Worm (Caenorhabditis elegans) whole organism, mixed stage, embryonic: ENCODE data around the gene msp-79.

Experiments used
- M03D4.4 ChIP-seq: sonication (generic microtip); optimal IDR thresholded peaks from 2 replicates; lab custom pipeline; 2017; ENCODE audit warnings: mild to moderate bottlenecking, missing genetic modification characterization, missing compliant biosample characterization
- bed-3 ChIP-seq: fragments of 200-800 bp; sonication (Bioruptor generic); optimal IDR thresholded peaks from 3 replicates; lab custom pipeline; 2018; ENCODE audit warnings: mild to moderate bottlenecking, missing genetic modification characterization, moderate library complexity, missing compliant biosample characterization
- blmp-1 ChIP-seq: fragments of 150-350 bp; optimal IDR thresholded peaks from 2 replicates; lab custom pipeline; 2014; ENCODE audit warnings: missing biosample characterization, missing genetic modification characterization
- ceh-39 ChIP-seq: fragments of 150-350 bp; optimal IDR thresholded peaks from 2 replicates; lab custom pipeline; 2014; ENCODE audit warnings: missing biosample characterization, missing genetic modification characterization
- ceh-43 ChIP-seq: fragments of 200-800 bp; sonication (Bioruptor generic); optimal IDR thresholded peaks from 2 replicates; lab custom pipeline; 2018; ENCODE audit warnings: mild to moderate bottlenecking, missing genetic modification characterization, moderate library complexity, missing compliant biosample characterization
- ceh-83 ChIP-seq: fragments of 200-800 bp; sonication (Bioruptor generic); optimal IDR thresholded peaks from 2 replicates; lab custom pipeline; 2018; ENCODE audit warnings: mild to moderate bottlenecking, missing genetic modification characterization, missing compliant biosample characterization
- cnd-1 ChIP-seq: fragments of 200-800 bp; sonication (Bioruptor generic); optimal IDR thresholded peaks from 2 replicates; lab custom pipeline; 2018; ENCODE audit warnings: mild to moderate bottlenecking, missing genetic modification characterization, missing compliant biosample characterization
- drap-1 ChIP-seq: fragments of 200-800 bp; sonication (Bioruptor generic); optimal IDR thresholded peaks from 3 replicates; lab custom pipeline; 2018; ENCODE audit warnings: mild to moderate bottlenecking, missing genetic modification characterization, missing compliant biosample characterization
- elt-1 ChIP-seq: sonication (generic microtip); optimal IDR thresholded peaks from 2 replicates; lab custom pipeline; 2017; ENCODE audit warnings: missing genetic modification characterization, mild to moderate bottlenecking, missing compliant biosample characterization, antibody characterized with exemption, moderate library complexity, borderline replicate concordance; ENCODE audit not compliant: insufficient read depth
- elt-3 ChIP-seq: fragments of 150-350 bp; optimal IDR thresholded peaks from 2 replicates; lab custom pipeline; 2014; ENCODE audit warnings: missing biosample characterization, missing genetic modification characterization
- flh-1 ChIP-seq: fragments of 200-800 bp; sonication (Bioruptor generic); optimal IDR thresholded peaks from 2 replicates; lab custom pipeline; 2018; ENCODE audit warnings: mild to moderate bottlenecking, missing genetic modification characterization, moderate library complexity, missing compliant biosample characterization
- ham-2 ChIP-seq: fragments of 200-800 bp; sonication (Bioruptor generic); optimal IDR thresholded peaks from 2 replicates; lab custom pipeline; 2018; ENCODE audit warnings: mild to moderate bottlenecking, missing genetic modification characterization, missing compliant biosample characterization
- hlh-1 ChIP-seq: fragments of 150-350 bp; optimal IDR thresholded peaks from 2 replicates; lab custom pipeline; 2014; ENCODE audit warnings: missing biosample characterization, missing genetic modification reagents, missing genetic modification characterization
- lin-13 ChIP-seq: fragments of 150-350 bp; optimal IDR thresholded peaks from 2 replicates; lab custom pipeline; 2014; ENCODE audit warnings: missing biosample characterization, missing genetic modification characterization
- lin-32 ChIP-seq: fragments of 200-800 bp; sonication (Bioruptor generic); optimal IDR thresholded peaks from 2 replicates; lab custom pipeline; 2018; ENCODE audit warnings: mild to moderate bottlenecking, missing genetic modification characterization, missing compliant biosample characterization
- lsy-2 ChIP-seq: fragments of 150-350 bp; optimal IDR thresholded peaks from 2 replicates; lab custom pipeline; 2014; ENCODE audit warnings: missing biosample characterization, missing genetic modification characterization
- mab-5 ChIP-seq: fragments of 150-350 bp; optimal IDR thresholded peaks from 2 replicates; lab custom pipeline; 2014; ENCODE audit warnings: missing biosample characterization, missing genetic modification characterization
- mep-1 ChIP-seq: fragments of 150-350 bp; optimal IDR thresholded peaks from 2 replicates; lab custom pipeline; 2017; ENCODE audit warnings: missing biosample characterization, missing genetic modification reagents, missing genetic modification characterization, inconsistent platforms
- nhr-12 ChIP-seq: fragments of 150-350 bp; optimal IDR thresholded peaks from 2 replicates; lab custom pipeline; 2014; ENCODE audit warnings: missing biosample characterization, missing genetic modification characterization
- nhr-2 ChIP-seq: fragments of 150-350 bp; optimal IDR thresholded peaks from 2 replicates; lab custom pipeline; 2014; ENCODE audit warnings: missing biosample characterization, missing genetic modification characterization
- nhr-237 ChIP-seq: fragments of 150-350 bp; optimal IDR thresholded peaks from 2 replicates; lab custom pipeline; 2014; ENCODE audit warnings: missing biosample characterization, missing genetic modification characterization
- nhr-28 ChIP-seq: fragments of 150-350 bp; optimal IDR thresholded peaks from 2 replicates; lab custom pipeline; 2014; ENCODE audit warnings: missing biosample characterization, missing genetic modification characterization
- nhr-76 ChIP-seq: sonication (generic microtip); optimal IDR thresholded peaks from 2 replicates; lab custom pipeline; 2017; ENCODE audit warnings: missing biosample characterization, missing genetic modification characterization
- pha-4 ChIP-seq: fragments of 150-350 bp; optimal IDR thresholded peaks from 2 replicates; lab custom pipeline; 2018; ENCODE audit warnings: missing biosample characterization, missing genetic modification reagents, missing genetic modification characterization
- sem-2 ChIP-seq: fragments of 200-800 bp; sonication (Bioruptor generic); optimal IDR thresholded peaks from 2 replicates; lab custom pipeline; 2018; ENCODE audit warnings: mild to moderate bottlenecking, missing genetic modification characterization, missing compliant biosample characterization
- snpc-4 ChIP-seq: fragments of 150-350 bp; optimal IDR thresholded peaks from 2 replicates; lab custom pipeline; 2014; ENCODE audit warnings: missing biosample characterization, missing genetic modification characterization
- sptf-1 ChIP-seq: sonication (generic microtip); optimal IDR thresholded peaks from 2 replicates; lab custom pipeline; 2017; ENCODE audit warnings: mild to moderate bottlenecking, missing genetic modification characterization, moderate library complexity, missing compliant biosample characterization
- tbx-8 ChIP-seq: fragments of 200-800 bp; sonication (Bioruptor generic); optimal IDR thresholded peaks from 2 replicates; lab custom pipeline; 2018; ENCODE audit warnings: mild to moderate bottlenecking, missing genetic modification characterization, moderate library complexity, missing compliant biosample characterization
- unc-120 ChIP-seq: sonication (generic microtip); optimal IDR thresholded peaks from 2 replicates; lab custom pipeline; 2017; ENCODE audit warnings: missing genetic modification characterization, missing compliant biosample characterization; ENCODE audit not compliant: poor library complexity, severe bottlenecking
- unc-39 ChIP-seq: fragments of 150-350 bp; optimal IDR thresholded peaks from 2 replicates; lab custom pipeline; 2014; ENCODE audit warnings: missing biosample characterization, missing genetic modification characterization
- unc-62 ChIP-seq: fragments of 150-350 bp; optimal IDR thresholded peaks from 2 replicates; lab custom pipeline; 2014; ENCODE audit warnings: missing biosample characterization, missing genetic modification reagents, missing genetic modification characterization
- zip-8 ChIP-seq: fragments of 150-350 bp; optimal IDR thresholded peaks from 2 replicates; lab custom pipeline; 2014; ENCODE audit warnings: missing biosample characterization, missing genetic modification characterization
- ztf-11 ChIP-seq: fragments of 150-350 bp; optimal IDR thresholded peaks from 2 replicates; lab custom pipeline; 2014; ENCODE audit warnings: missing biosample characterization, missing genetic modification characterization

The msp-79 gene

DNA sequence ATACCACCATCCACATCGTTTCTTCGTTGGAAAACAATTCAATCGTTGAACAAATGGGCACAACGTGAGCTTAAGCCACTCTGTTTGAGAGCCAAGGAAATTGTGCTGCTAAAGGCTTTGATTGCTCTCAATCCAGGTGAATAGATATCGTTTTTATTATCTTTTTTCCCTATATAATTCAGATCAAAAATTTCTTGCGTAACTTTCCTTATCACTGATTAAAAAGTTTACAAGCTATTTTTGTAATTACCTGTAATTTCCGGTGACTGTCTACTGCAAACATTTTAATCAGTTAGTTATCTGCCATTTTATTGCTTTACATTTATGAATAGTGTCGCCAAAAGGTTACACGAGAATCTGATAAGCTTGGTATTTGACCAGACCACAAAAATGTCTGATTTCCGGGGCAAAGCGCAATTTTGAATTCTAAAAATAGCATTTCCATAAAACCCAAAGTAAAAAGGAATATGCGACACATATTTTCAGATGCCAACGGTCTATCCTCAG lies 4.2 kb downstream of the msp-79 start:
- TF ChIP-seq unc-62 (GFP tag; lab: Kevin White, UChicago) = no peak
- no peak for TF ChIP-seq drap-1 (GFP tag; lab: Kevin White, UChicago)
- TF ChIP-seq M03D4.4 (tag; lab: Kevin White, UChicago) = no peak
- no peak for TF ChIP-seq unc-120 (tag; lab: Kevin White, UChicago)
- no peak for TF ChIP-seq bed-3 (GFP tag; lab: Kevin White, UChicago)
- TF ChIP-seq nhr-76 (tag; lab: Kevin White, UChicago) = no peak
- no peak for TF ChIP-seq ceh-83 (GFP tag; lab: Kevin White, UChicago)
- TF ChIP-seq mab-5 (tag; lab: Kevin White, UChicago) = no peak
- no peak for TF ChIP-seq nhr-237
- no peak for TF ChIP-seq elt-1 (tag; lab: Kevin White, UChicago)
- no peak for TF ChIP-seq unc-39
- TF ChIP-seq ham-2 (GFP tag; lab: Kevin White, UChicago) = no peak
- TF ChIP-seq mep-1 = no peak
- no peak for TF ChIP-seq sptf-1
- no peak for TF ChIP-seq snpc-4 (tag; lab: Kevin White, UChicago)
- TF ChIP-seq ceh-43 = no peak
- TF ChIP-seq nhr-2 (tag; lab: Kevin White, UChicago) = no peak
- TF ChIP-seq ceh-39 = no peak

DNA sequence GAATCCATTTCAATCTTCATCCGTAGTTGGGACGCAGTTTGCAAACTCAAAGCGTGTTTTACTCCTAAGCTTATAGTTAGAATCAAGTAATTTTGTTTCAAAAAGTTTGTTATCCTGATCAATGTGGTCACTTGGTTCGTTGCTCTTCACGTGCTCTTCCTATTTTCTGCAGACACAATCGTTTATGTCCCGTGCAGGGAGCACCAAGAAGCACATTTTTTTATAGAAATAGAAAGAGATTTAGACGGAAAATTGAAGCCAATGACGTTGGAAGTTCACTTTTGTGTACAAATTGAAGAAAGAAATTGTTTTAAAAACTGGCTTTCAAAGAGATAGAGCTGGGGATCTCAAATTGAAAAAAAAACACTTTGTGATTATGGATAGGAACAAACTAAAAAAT lies 5.2 kb downstream of the msp-79 start:
- TF ChIP-seq hlh-1 (tag; lab: Kevin White, UChicago) = no peak
- TF ChIP-seq ceh-83 (GFP tag; lab: Kevin White, UChicago) = no peak
- TF ChIP-seq mab-5 (tag; lab: Kevin White, UChicago) = no peak
- TF ChIP-seq nhr-237 = no peak
- TF ChIP-seq blmp-1 (tag; lab: Kevin White, UChicago) = no peak
- TF ChIP-seq pha-4 (tag; lab: Kevin White, UChicago) = no peak
- no peak for TF ChIP-seq nhr-28 (tag; lab: Kevin White, UChicago)
- no peak for TF ChIP-seq bed-3 (GFP tag; lab: Kevin White, UChicago)
- TF ChIP-seq tbx-8 (GFP tag; lab: Kevin White, UChicago) = no peak
- TF ChIP-seq nhr-12 (tag; lab: Kevin White, UChicago) = no peak
- TF ChIP-seq lin-13 (tag; lab: Kevin White, UChicago) = no peak
- TF ChIP-seq, all 35 proteins: peak for 0

DNA sequence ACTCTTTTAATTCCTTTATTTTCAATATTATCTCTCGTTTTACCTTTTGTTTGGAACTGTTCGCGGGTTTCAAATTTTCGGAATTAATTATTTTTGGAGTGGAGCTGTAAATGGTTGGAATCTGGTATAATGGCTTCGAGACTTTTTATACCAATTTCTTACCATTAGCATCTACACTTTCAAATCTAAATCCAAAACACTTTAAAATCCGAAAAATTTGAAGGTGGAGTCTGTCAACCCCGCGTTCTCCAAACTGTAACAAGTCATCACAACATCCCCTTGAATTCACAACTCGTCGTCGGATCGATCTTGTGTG lies 9.6 kb downstream of the msp-79 start, which contains the start of gene nhr-97:
TSS of gene nhr-97 (plus strand) at position 217 of the 316 bp plus-strand sequence.
- TF ChIP-seq lin-13 (tag; lab: Kevin White, UChicago) = no peak
- no peak for TF ChIP-seq mab-5 (tag; lab: Kevin White, UChicago)
- no peak for TF ChIP-seq ceh-43
- no peak for TF ChIP-seq sptf-1
- no peak for TF ChIP-seq unc-39
- no peak for TF ChIP-seq ztf-11 (tag; lab: Kevin White, UChicago)
- no peak for TF ChIP-seq zip-8 (tag; lab: Kevin White, UChicago)
- TF ChIP-seq, all 35 proteins: peak for 0

DNA sequence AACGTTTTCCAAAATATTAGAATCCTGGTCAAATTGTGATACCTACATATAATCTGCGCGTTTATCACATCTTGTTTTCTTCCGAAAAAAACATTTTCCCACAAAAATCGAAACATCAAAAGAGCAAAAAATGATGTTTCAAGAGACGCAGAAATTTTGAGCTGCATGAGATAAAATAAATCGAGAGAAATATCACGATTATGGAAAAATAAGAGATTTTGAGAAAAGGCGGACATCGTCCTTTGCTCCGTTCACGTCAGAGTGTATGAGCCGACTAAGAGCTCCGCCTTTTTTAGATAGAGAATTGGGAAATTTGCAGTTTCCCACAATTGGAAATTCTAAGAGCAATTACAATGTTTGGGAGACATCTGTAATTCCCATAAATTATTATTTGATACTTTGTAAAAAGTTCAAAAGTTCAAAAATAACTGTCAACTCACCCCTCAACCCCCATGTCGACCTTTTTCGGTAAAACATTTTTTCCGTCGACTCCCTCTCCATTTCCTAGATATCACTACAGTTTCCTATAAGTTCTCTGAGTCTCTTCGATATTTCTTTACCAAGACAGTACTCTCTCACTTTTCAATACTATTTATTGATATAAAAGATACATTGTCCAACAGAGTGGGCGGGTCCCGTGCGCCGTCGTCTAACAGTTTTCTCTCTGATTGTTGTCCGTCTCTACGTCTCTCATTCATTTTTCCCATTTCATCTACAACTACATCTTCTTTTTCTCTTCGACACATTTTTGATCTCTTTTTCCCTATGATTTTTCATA lies 10.1 kb downstream of the msp-79 start:
- TF ChIP-seq lin-32 (GFP tag; lab: Kevin White, UChicago) = no peak
- TF ChIP-seq nhr-237 = no peak
- TF ChIP-seq sptf-1 = no peak
- TF ChIP-seq flh-1 (GFP tag; lab: Kevin White, UChicago) = no peak
- TF ChIP-seq drap-1 (GFP tag; lab: Kevin White, UChicago) = no peak
- TF ChIP-seq elt-3 (tag; lab: Kevin White, UChicago) = no peak
- no peak for TF ChIP-seq M03D4.4 (tag; lab: Kevin White, UChicago)
- no peak for TF ChIP-seq nhr-28 (tag; lab: Kevin White, UChicago)
- no peak for TF ChIP-seq blmp-1 (tag; lab: Kevin White, UChicago)
- TF ChIP-seq zip-8 (tag; lab: Kevin White, UChicago) = no peak

ce11 chrIV:9755713-9756112 lies 11.2 kb downstream of the msp-79 start:
- TF ChIP-seq lsy-2 (tag; lab: Kevin White, UChicago) (no peak), hlh-1 (tag; lab: Kevin White, UChicago) (no peak), cnd-1 (tag; lab: Kevin White, UChicago) (no peak), zip-8 (tag; lab: Kevin White, UChicago) (no peak), ceh-43 (no peak), sem-2 (no peak), ztf-11 (tag; lab: Kevin White, UChicago) (no peak), flh-1 (GFP tag; lab: Kevin White, UChicago) (no peak), sptf-1 (no peak), bed-3 (GFP tag; lab: Kevin White, UChicago) (no peak), elt-1 (tag; lab: Kevin White, UChicago) (no peak)
